Worm (Caenorhabditis elegans) whole organism, L4 larva: ENCODE data around the gene W04G3.5.

Experiments used
- D1046.2 ChIP-seq: fragments of 200-800 bp; sonication (Bioruptor generic); IDR thresholded peaks from 2 replicates; pipeline ENCODE4 v1.3.6; 2022; ENCODE audit warnings: missing genetic modification characterization, missing compliant biosample characterization
- F44E2.7 ChIP-seq: fragments of 200-800 bp; sonication (Bioruptor generic); IDR thresholded peaks from 2 replicates; pipeline ENCODE4 v2.1.2; 2022; ENCODE audit warnings: missing genetic modification characterization, missing compliant biosample characterization
- F49E8.2 ChIP-seq: sonication (generic microtip); optimal IDR thresholded peaks from 2 replicates; lab custom pipeline; 2016; ENCODE audit warnings: missing compliant biosample characterization, mild to moderate bottlenecking, missing genetic modification characterization, borderline replicate concordance
- Y48G9A.11 ChIP-seq: fragments of 200-800 bp; sonication (Bioruptor generic); IDR thresholded peaks from 2 replicates; pipeline ENCODE4 v1.3.6; 2022; ENCODE audit warnings: missing genetic modification reagents, missing genetic modification characterization, missing compliant biosample characterization
- ZK337.2 ChIP-seq: fragments of 200-800 bp; sonication (Bioruptor generic); IDR thresholded peaks from 2 replicates; pipeline ENCODE4 v1.3.6; 2022; ENCODE audit warnings: missing genetic modification reagents, missing genetic modification characterization, missing compliant biosample characterization
- aha-1 ChIP-seq: fragments of 150-350 bp; peaks from one replicate; lab custom pipeline; 2014; ENCODE audit warnings: missing biosample characterization, missing genetic modification characterization
- arid-1 ChIP-seq: fragments of 200-800 bp; sonication (Bioruptor generic); conservative IDR thresholded peaks from 2 replicates; pipeline ENCODE4 v1.3.6; 2022; ENCODE audit warnings: missing genetic modification reagents, missing genetic modification characterization, missing compliant biosample characterization
- ceh-20 ChIP-seq: fragments of 200-800 bp; sonication (Bioruptor generic); IDR thresholded peaks from 2 replicates; pipeline ENCODE4 v1.3.6; 2022; ENCODE audit warnings: missing genetic modification reagents, missing genetic modification characterization, missing compliant biosample characterization
- ceh-32 ChIP-seq: sonication (generic microtip); optimal IDR thresholded peaks from 2 replicates; lab custom pipeline; 2016; ENCODE audit warnings: mild to moderate bottlenecking, missing genetic modification characterization, missing compliant biosample characterization; ENCODE audit not compliant: poor library complexity
- ctbp-1 ChIP-seq: fragments of 200-800 bp; sonication (Bioruptor generic); IDR thresholded peaks from 2 replicates; pipeline ENCODE4 v1.3.6; 2022; ENCODE audit warnings: missing genetic modification reagents, missing genetic modification characterization, missing compliant biosample characterization
- dmd-9 ChIP-seq: fragments of 200-800 bp; sonication (Bioruptor generic); IDR thresholded peaks from 2 replicates; pipeline ENCODE4 v1.3.6; 2022; ENCODE audit warnings: missing genetic modification reagents, missing genetic modification characterization, missing compliant biosample characterization
- fkh-10 ChIP-seq: fragments of 150-350 bp; optimal IDR thresholded peaks from 2 replicates; lab custom pipeline; 2014; ENCODE audit warnings: missing biosample characterization, missing genetic modification reagents, missing genetic modification characterization
- fos-1 ChIP-seq: fragments of 150-350 bp; optimal IDR thresholded peaks from 2 replicates; lab custom pipeline; 2014; ENCODE audit warnings: missing biosample characterization, missing genetic modification characterization
- gei-8 ChIP-seq: fragments of 200-800 bp; sonication (Bioruptor generic); optimal IDR thresholded peaks from 2 replicates; lab custom pipeline; 2018; ENCODE audit warnings: mild to moderate bottlenecking, missing genetic modification characterization, missing compliant biosample characterization
- jun-1 ChIP-seq: fragments of 150-350 bp; optimal IDR thresholded peaks from 2 replicates; lab custom pipeline; 2014; ENCODE audit warnings: missing biosample characterization, missing genetic modification reagents, missing genetic modification characterization
- lim-7 ChIP-seq: fragments of 200-800 bp; sonication (Bioruptor generic); IDR thresholded peaks from 2 replicates; pipeline ENCODE4 v1.3.6; 2022; ENCODE audit warnings: missing genetic modification characterization, missing compliant biosample characterization
- lin-29 ChIP-seq: fragments of 200-800 bp; sonication (Bioruptor generic); IDR thresholded peaks from 2 replicates; pipeline ENCODE4 v1.3.6; 2022; ENCODE audit warnings: missing genetic modification reagents, missing genetic modification characterization, missing compliant biosample characterization
- lsy-2 ChIP-seq, 2 experiments: fragments of 150-350 bp in 1 of 2; sonication (generic microtip) in 1 of 2; optimal IDR thresholded peaks; 2 replicates each; lab custom pipeline; 2014 to 2017; ENCODE audit warnings: missing biosample characterization in 2 of 2, missing genetic modification characterization in 2 of 2
- nhr-237 ChIP-seq: sonication (generic microtip); optimal IDR thresholded peaks from 2 replicates; lab custom pipeline; 2017; ENCODE audit warnings: missing biosample characterization, missing genetic modification characterization
- nhr-76 ChIP-seq: fragments of 150-350 bp; optimal IDR thresholded peaks from 2 replicates; lab custom pipeline; 2014; ENCODE audit warnings: missing biosample characterization, missing genetic modification characterization
- set-16 ChIP-seq: fragments of 200-800 bp; sonication (Bioruptor generic); IDR thresholded peaks from 2 replicates; pipeline ENCODE4 v1.3.6; 2022; ENCODE audit warnings: missing genetic modification reagents, missing genetic modification characterization, missing compliant biosample characterization
- snpc-4 ChIP-seq: fragments of 150-350 bp; optimal IDR thresholded peaks from 2 replicates; lab custom pipeline; 2014; ENCODE audit warnings: missing biosample characterization, missing genetic modification characterization
- tra-1 ChIP-seq: fragments of 200-800 bp; sonication (Bioruptor generic); IDR thresholded peaks from 2 replicates; pipeline ENCODE4 v1.3.6; 2022; ENCODE audit warnings: missing genetic modification reagents, missing genetic modification characterization, missing compliant biosample characterization
- unc-39 ChIP-seq: sonication (generic microtip); optimal IDR thresholded peaks from 2 replicates; lab custom pipeline; 2017; ENCODE audit warnings: missing biosample characterization, missing genetic modification characterization
- unc-62 ChIP-seq, 3 experiments: fragments of 150-350 bp in 1 of 3; sonication (generic microtip); optimal IDR thresholded peaks in 2 of 3; peaks in 1 of 3; 1 replicate in 1 of 3; 2 replicates in 2 of 3; lab custom pipeline; 2014 to 2017; ENCODE audit warnings: missing biosample characterization in 3 of 3, missing genetic modification characterization in 3 of 3, missing genetic modification reagents in 3 of 3, missing genotype in 1 of 3
- zfp-2 ChIP-seq: sonication (generic microtip); optimal IDR thresholded peaks from 2 replicates; lab custom pipeline; 2016; ENCODE audit warnings: mild to moderate bottlenecking, missing genetic modification characterization, missing compliant biosample characterization
- zip-11 ChIP-seq: fragments of 200-800 bp; sonication (Bioruptor generic); IDR thresholded peaks from 2 replicates; pipeline ENCODE4 v1.3.6; 2022; ENCODE audit warnings: missing genetic modification characterization, missing compliant biosample characterization

Gene W04G3.5

ce11 chrX:11031047-11031695 is 42.3 kb upstream of the W04G3.5 start (continued):
- TF ChIP-seq unc-62 (GFP tag; optimal IDR thresholded peaks at IDR 0.05 in 1 of 2; lab: Kevin White, UChicago) (peak in 1 of 2 experiments; percentile 100), unc-62 (tag; optimal IDR thresholded peaks at IDR 0.05; lab: Kevin White, UChicago) (peak; percentile 77), unc-39 (no peak), dmd-9 (GFP tag; lab: Robert Waterston, UW) (peak; percentile 52; the same call in 1 of the 2 replicates), nhr-237 (tag; lab: Kevin White, UChicago) (peak; percentile 40), jun-1 (tag; lab: Kevin White, UChicago) (peak; percentile 51), nhr-76 (tag; lab: Kevin White, UChicago) (no peak), fkh-10 (GFP tag; lab: Kevin White, UChicago) (peak; percentile 51), snpc-4 (tag; lab: Kevin White, UChicago) (no peak), fos-1 (tag; lab: Kevin White, UChicago) (no peak), tra-1 (GFP tag; lab: Robert Waterston, UW) (no peak), lsy-2 (tag; optimal IDR thresholded peaks at IDR 0.05; lab: Kevin White, UChicago) (peak; percentile 52 to 87), ZK337.2 (GFP tag; lab: Robert Waterston, UW) (no peak), zfp-2 (tag; lab: Kevin White, UChicago) (peak; percentile 38)

ce11 chrX:11031869-11032268 is 41.6 kb upstream of the W04G3.5 start:
- TF ChIP-seq Y48G9A.11 (GFP tag; lab: Robert Waterston, UW): no peak
- peak; percentile 49 for TF ChIP-seq set-16 (GFP tag; lab: Robert Waterston, UW)
- TF ChIP-seq ceh-32 (tag; lab: Kevin White, UChicago): no peak
- TF ChIP-seq ceh-20 (GFP tag; lab: Robert Waterston, UW): no peak
- TF ChIP-seq ctbp-1: 0 out of 2 replicates have a peak, but pooled peaks have one; percentile 42
- peak in 1 of 2 experiments; percentile 22 for TF ChIP-seq unc-62 (GFP tag; optimal IDR thresholded peaks at IDR 0.05 in 1 of 2; lab: Kevin White, UChicago)
- no peak for TF ChIP-seq unc-62 (tag; optimal IDR thresholded peaks at IDR 0.05; lab: Kevin White, UChicago)

ce11 chrX:11032412-11032811 is 41.0 kb upstream of the W04G3.5 start:
- TF ChIP-seq arid-1 (no peak), gei-8 (GFP tag; lab: Kevin White, UChicago) (no peak), D1046.2 (GFP tag; lab: Robert Waterston, UW) (no peak), aha-1 (tag; lab: Kevin White, UChicago) (no peak), F44E2.7 (GFP tag; lab: Robert Waterston, UW) (no peak), unc-39 (no peak), tra-1 (GFP tag; lab: Robert Waterston, UW) (no peak), F49E8.2 (tag; lab: Kevin White, UChicago) (no peak), zip-11 (no peak)

ce11 chrX:11033128-11033951 is 40.1 kb upstream of the W04G3.5 start:
- TF ChIP-seq snpc-4 (tag; lab: Kevin White, UChicago) (no peak), unc-62 (GFP tag; optimal IDR thresholded peaks at IDR 0.05 in 1 of 2; lab: Kevin White, UChicago) (peak in 1 of 2 experiments; percentile 38), unc-62 (tag; optimal IDR thresholded peaks at IDR 0.05; lab: Kevin White, UChicago) (no peak), tra-1 (GFP tag; lab: Robert Waterston, UW) (no peak), aha-1 (tag; lab: Kevin White, UChicago) (peak; percentile 93), lin-29 (GFP tag; lab: Robert Waterston, UW) (no peak), ceh-32 (tag; lab: Kevin White, UChicago) (no peak)

ce11 chrX:11033952-11034287 is 39.5 kb upstream of the W04G3.5 start:
- TF ChIP-seq aha-1 (tag; lab: Kevin White, UChicago) (peak; percentile 64), lim-7 (no peak), unc-62 (GFP tag; optimal IDR thresholded peaks at IDR 0.05 in 1 of 2; lab: Kevin White, UChicago) (peak in 1 of 2 experiments; percentile 51), unc-62 (tag; optimal IDR thresholded peaks at IDR 0.05; lab: Kevin White, UChicago) (no peak), Y48G9A.11 (GFP tag; lab: Robert Waterston, UW) (no peak)
- TF ChIP-seq, all 104 proteins: peak for 2
